Worm (Caenorhabditis elegans) whole organism, L3 larva: ENCODE data around the gene R04B5.6.

Experiments
- R02D3.7 ChIP-seq: fragments of 150-350 bp; optimal IDR thresholded peaks from 2 replicates; lab custom pipeline; 2014; ENCODE audit warnings: missing biosample characterization, missing genetic modification characterization
- ZK546.5 ChIP-seq: sonication (generic microtip); optimal IDR thresholded peaks from 2 replicates; lab custom pipeline; 2017; ENCODE audit warnings: missing biosample characterization, missing genetic modification characterization
- aly-2 ChIP-seq: fragments of 150-350 bp; optimal IDR thresholded peaks from 2 replicates; lab custom pipeline; 2014; ENCODE audit warnings: missing biosample characterization, missing genetic modification characterization
- ama-1 ChIP-seq: fragments of 150-350 bp; optimal IDR thresholded peaks from 2 replicates; lab custom pipeline; 2018
- ceh-16 ChIP-seq: sonication (generic microtip); optimal IDR thresholded peaks from 2 replicates; lab custom pipeline; 2017; ENCODE audit warnings: missing biosample characterization, missing genetic modification characterization
- ceh-28 ChIP-seq: fragments of 150-350 bp; optimal IDR thresholded peaks from 2 replicates; lab custom pipeline; 2014; ENCODE audit warnings: missing biosample characterization, missing genetic modification reagents, missing genetic modification characterization
- ceh-82 ChIP-seq: fragments of 150-350 bp; optimal IDR thresholded peaks from 2 replicates; lab custom pipeline; 2014; ENCODE audit warnings: missing biosample characterization, missing genetic modification characterization
- ceh-9 ChIP-seq: sonication (generic microtip); optimal IDR thresholded peaks from 2 replicates; lab custom pipeline; 2018; ENCODE audit warnings: missing biosample characterization, missing genetic modification characterization
- daf-12 ChIP-seq: fragments of 150-350 bp; optimal IDR thresholded peaks from 2 replicates; lab custom pipeline; 2014; ENCODE audit warnings: missing biosample characterization, missing genetic modification reagents, missing genetic modification characterization
- egl-27 ChIP-seq: sonication (generic microtip); optimal IDR thresholded peaks from 4 replicates; lab custom pipeline; 2017; ENCODE audit warnings: missing biosample characterization, missing genetic modification reagents, missing genetic modification characterization
- egl-5 ChIP-seq: fragments of 150-350 bp; optimal IDR thresholded peaks from 2 replicates; lab custom pipeline; 2017; ENCODE audit warnings: missing biosample characterization, missing genetic modification reagents, missing genetic modification characterization, inconsistent platforms
- elt-1 ChIP-seq: fragments of 150-350 bp; optimal IDR thresholded peaks from 2 replicates; lab custom pipeline; 2014; ENCODE audit warnings: missing biosample characterization, missing genetic modification characterization
- elt-2 ChIP-seq: sonication (generic microtip); optimal IDR thresholded peaks from 2 replicates; lab custom pipeline; 2016; ENCODE audit warnings: missing genetic modification reagents, mild to moderate bottlenecking, missing genetic modification characterization, missing compliant biosample characterization
- elt-3 ChIP-seq, 3 experiments: fragments of 150-350 bp in 1 of 3; sonication (generic microtip) in 2 of 3; optimal IDR thresholded peaks; 2 replicates in 2 of 3; 4 replicates in 1 of 3; lab custom pipeline; 2014 to 2017; ENCODE audit warnings: missing biosample characterization in 3 of 3, missing genetic modification characterization in 3 of 3
- eor-1 ChIP-seq, 2 experiments: fragments of 150-350 bp; optimal IDR thresholded peaks; 2 replicates each; lab custom pipeline; 2014 to 2018; ENCODE audit warnings: missing biosample characterization in 2 of 2, missing genetic modification characterization in 2 of 2
- fkh-10 ChIP-seq: sonication (generic microtip); optimal IDR thresholded peaks from 2 replicates; lab custom pipeline; 2017; ENCODE audit warnings: missing biosample characterization, missing genetic modification reagents, missing genetic modification characterization
- fkh-2 ChIP-seq: fragments of 150-350 bp; optimal IDR thresholded peaks from 2 replicates; lab custom pipeline; 2014; ENCODE audit warnings: missing biosample characterization, missing genetic modification reagents, missing genetic modification characterization
- fos-1 ChIP-seq: fragments of 150-350 bp; optimal IDR thresholded peaks from 2 replicates; lab custom pipeline; 2014; ENCODE audit warnings: missing biosample characterization, missing genetic modification characterization
- hmg-11 ChIP-seq: sonication (generic microtip); optimal IDR thresholded peaks from 2 replicates; lab custom pipeline; 2016; ENCODE audit warnings: missing genetic modification characterization, missing compliant biosample characterization
- jun-1 ChIP-seq: fragments of 150-350 bp; optimal IDR thresholded peaks from 2 replicates; lab custom pipeline; 2014; ENCODE audit warnings: missing biosample characterization, missing genetic modification reagents, missing genetic modification characterization
- lin-15B ChIP-seq: fragments of 150-350 bp; optimal IDR thresholded peaks from 2 replicates; lab custom pipeline; 2014; ENCODE audit warnings: missing biosample characterization, missing genetic modification characterization
- lin-39 ChIP-seq: fragments of 150-350 bp; optimal IDR thresholded peaks from 2 replicates; lab custom pipeline; 2018; ENCODE audit warnings: missing biosample characterization, missing genetic modification reagents, missing genetic modification characterization
- lsy-12 ChIP-seq: sonication (generic microtip); optimal IDR thresholded peaks from 2 replicates; lab custom pipeline; 2016; ENCODE audit warnings: mild to moderate bottlenecking, missing genetic modification characterization, missing compliant biosample characterization
- mdl-1 ChIP-seq: fragments of 150-350 bp; optimal IDR thresholded peaks from 2 replicates; lab custom pipeline; 2014; ENCODE audit warnings: missing biosample characterization, missing genetic modification characterization
- mml-1 ChIP-seq: fragments of 150-350 bp; sonication (generic microtip); optimal IDR thresholded peaks from 3 replicates; lab custom pipeline; 2014; ENCODE audit warnings: missing biosample characterization, missing genetic modification characterization
- nfya-1 ChIP-seq: sonication (generic microtip); optimal IDR thresholded peaks from 2 replicates; lab custom pipeline; 2017; ENCODE audit warnings: missing genetic modification characterization, mild to moderate bottlenecking, missing compliant biosample characterization, antibody characterized with exemption, moderate library complexity; ENCODE audit not compliant: insufficient read depth
- nhr-11 ChIP-seq: fragments of 150-350 bp; optimal IDR thresholded peaks from 2 replicates; lab custom pipeline; 2014; ENCODE audit warnings: missing biosample characterization, missing genetic modification characterization
- nhr-12 ChIP-seq: fragments of 150-350 bp; optimal IDR thresholded peaks from 2 replicates; lab custom pipeline; 2014; ENCODE audit warnings: missing biosample characterization, missing genetic modification characterization
- nhr-23 ChIP-seq: fragments of 150-350 bp; optimal IDR thresholded peaks from 2 replicates; lab custom pipeline; 2014; ENCODE audit warnings: missing biosample characterization, missing genetic modification reagents, missing genetic modification characterization
- nhr-237 ChIP-seq: fragments of 150-350 bp; optimal IDR thresholded peaks from 2 replicates; lab custom pipeline; 2014; ENCODE audit warnings: missing biosample characterization, missing genetic modification characterization
- nhr-25 ChIP-seq: sonication (generic microtip); optimal IDR thresholded peaks from 2 replicates; lab custom pipeline; 2017; ENCODE audit warnings: missing biosample characterization, missing genetic modification characterization
- nhr-28 ChIP-seq: fragments of 150-350 bp; optimal IDR thresholded peaks from 2 replicates; lab custom pipeline; 2014; ENCODE audit warnings: missing biosample characterization, missing genetic modification characterization
- nhr-43 ChIP-seq: sonication (generic microtip); optimal IDR thresholded peaks from 2 replicates; lab custom pipeline; 2016; ENCODE audit warnings: mild to moderate bottlenecking, missing genetic modification characterization, missing compliant biosample characterization; ENCODE audit not compliant: poor library complexity, severe bottlenecking
- nhr-67 ChIP-seq: fragments of 150-350 bp; optimal IDR thresholded peaks from 2 replicates; lab custom pipeline; 2014; ENCODE audit warnings: missing biosample characterization, missing genetic modification characterization
- nhr-76 ChIP-seq: fragments of 150-350 bp; sonication (generic microtip); optimal IDR thresholded peaks from 5 replicates; lab custom pipeline; 2014; ENCODE audit warnings: missing biosample characterization, missing genetic modification characterization
- nhr-77 ChIP-seq: fragments of 150-350 bp; optimal IDR thresholded peaks from 2 replicates; lab custom pipeline; 2014; ENCODE audit warnings: missing biosample characterization, missing genetic modification characterization
- pha-4 ChIP-seq: fragments of 150-350 bp; optimal IDR thresholded peaks from 2 replicates; lab custom pipeline; 2014; ENCODE audit warnings: missing biosample characterization, missing genetic modification reagents, missing genetic modification characterization
- pqm-1 ChIP-seq: fragments of 150-350 bp; optimal IDR thresholded peaks from 2 replicates; lab custom pipeline; 2017; ENCODE audit warnings: missing biosample characterization, missing genetic modification characterization, inconsistent platforms
- sea-2 ChIP-seq: fragments of 150-350 bp; sonication (generic microtip); optimal IDR thresholded peaks from 4 replicates; lab custom pipeline; 2014; ENCODE audit warnings: missing biosample characterization, missing genetic modification reagents, missing genetic modification characterization
- skn-1 ChIP-seq: fragments of 150-350 bp; optimal IDR thresholded peaks from 2 replicates; lab custom pipeline; 2014; ENCODE audit warnings: missing biosample characterization, missing genetic modification characterization
- snpc-4 ChIP-seq: fragments of 150-350 bp; optimal IDR thresholded peaks from 2 replicates; lab custom pipeline; 2014; ENCODE audit warnings: missing biosample characterization, missing genetic modification characterization
- tbx-2 ChIP-seq: sonication (generic microtip); optimal IDR thresholded peaks from 2 replicates; lab custom pipeline; 2016; ENCODE audit warnings: mild to moderate bottlenecking, missing genetic modification characterization, missing compliant biosample characterization
- unc-39 ChIP-seq: sonication (generic microtip); optimal IDR thresholded peaks from 4 replicates; lab custom pipeline; 2017; ENCODE audit warnings: missing biosample characterization, missing genetic modification characterization
- unc-62 ChIP-seq: fragments of 150-350 bp; sonication (generic microtip); optimal IDR thresholded peaks from 4 replicates; lab custom pipeline; 2014; ENCODE audit warnings: missing biosample characterization, missing genetic modification reagents, missing genetic modification characterization
- zag-1 ChIP-seq: fragments of 150-350 bp; optimal IDR thresholded peaks from 2 replicates; lab custom pipeline; 2014; ENCODE audit warnings: missing biosample characterization, missing genetic modification characterization
- ztf-11 ChIP-seq: fragments of 150-350 bp; optimal IDR thresholded peaks from 2 replicates; lab custom pipeline; 2014; ENCODE audit warnings: missing biosample characterization, missing genetic modification characterization
- ztf-4 ChIP-seq: fragments of 150-350 bp; optimal IDR thresholded peaks from 2 replicates; lab custom pipeline; 2014; ENCODE audit warnings: missing biosample characterization, missing genetic modification characterization

The R04B5.6 gene

DNA sequence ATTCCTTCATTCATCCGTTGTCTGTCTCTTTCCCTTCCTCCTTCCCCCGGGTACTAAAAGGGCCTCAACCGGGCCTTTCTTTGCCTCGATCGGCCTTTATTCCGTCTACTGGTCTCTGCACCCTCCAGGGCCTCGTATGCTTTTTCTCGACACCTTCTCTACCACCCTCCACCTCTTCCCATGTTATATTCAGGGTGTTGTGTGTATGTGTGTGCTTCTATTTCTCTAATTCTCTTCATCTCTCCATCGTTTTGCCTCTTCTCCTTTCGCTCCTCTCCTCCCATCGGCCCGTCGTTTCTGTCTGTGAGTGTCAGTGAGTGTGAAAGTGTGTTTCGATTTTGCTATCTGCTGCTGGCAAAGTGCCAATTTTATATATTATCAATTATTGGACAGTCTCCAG is 45.1 kb upstream of the R04B5.6 start (continued):
- TF ChIP-seq nhr-237 (tag; lab: Kevin White, UChicago) (no peak), ZK546.5 (tag; lab: Kevin White, UChicago) (no peak), elt-3 (tag; optimal IDR thresholded peaks at IDR 0.05; lab: Kevin White, UChicago) (no peak), egl-27 (tag; lab: Kevin White, UChicago) (no peak), aly-2 (tag; lab: Kevin White, UChicago) (no peak), egl-5 (no peak), lin-39 (tag; lab: Kevin White, UChicago) (peak; percentile 46), ztf-11 (tag; lab: Kevin White, UChicago) (no peak), nfya-1 (tag; lab: Kevin White, UChicago) (peak; percentile 87), R02D3.7 (tag; lab: Kevin White, UChicago) (no peak)

DNA sequence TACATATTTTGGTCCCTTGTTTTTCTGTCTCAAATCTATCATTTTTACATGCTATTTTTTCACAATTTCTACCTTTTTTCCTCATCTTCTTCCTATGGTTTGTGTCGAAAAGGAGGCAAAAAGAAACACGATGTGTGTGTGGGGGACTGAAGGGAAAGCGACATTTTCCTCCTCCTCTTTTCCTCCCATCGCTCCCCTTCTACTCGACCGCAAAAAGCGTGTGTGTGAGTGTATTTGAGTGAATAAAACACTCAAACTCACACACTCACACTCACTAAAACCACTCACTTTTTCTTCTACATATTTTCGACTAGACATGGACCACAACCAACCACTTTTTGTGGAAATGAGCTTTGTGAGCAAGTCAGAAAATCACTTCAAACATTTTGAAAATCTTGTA is 43.5 kb upstream of the R04B5.6 start:
- TF ChIP-seq ztf-4 (tag; lab: Kevin White, UChicago) (no peak), daf-12 (tag; lab: Kevin White, UChicago) (no peak), unc-39 (no peak), hmg-11 (peak; percentile 45), sea-2 (GFP tag; lab: Kevin White, UChicago) (no peak), fos-1 (tag; lab: Kevin White, UChicago) (no peak), nfya-1 (tag; lab: Kevin White, UChicago) (peak; percentile 53), snpc-4 (peak; percentile 30), nhr-77 (tag; lab: Kevin White, UChicago) (no peak), nhr-11 (tag; lab: Kevin White, UChicago) (no peak), nhr-23 (tag; lab: Kevin White, UChicago) (no peak), ZK546.5 (tag; lab: Kevin White, UChicago) (no peak), ceh-82 (tag; lab: Kevin White, UChicago) (no peak), elt-2 (tag; lab: Kevin White, UChicago) (peak; percentile 24)
- TF ChIP-seq, all 47 proteins: peak for 4

DNA sequence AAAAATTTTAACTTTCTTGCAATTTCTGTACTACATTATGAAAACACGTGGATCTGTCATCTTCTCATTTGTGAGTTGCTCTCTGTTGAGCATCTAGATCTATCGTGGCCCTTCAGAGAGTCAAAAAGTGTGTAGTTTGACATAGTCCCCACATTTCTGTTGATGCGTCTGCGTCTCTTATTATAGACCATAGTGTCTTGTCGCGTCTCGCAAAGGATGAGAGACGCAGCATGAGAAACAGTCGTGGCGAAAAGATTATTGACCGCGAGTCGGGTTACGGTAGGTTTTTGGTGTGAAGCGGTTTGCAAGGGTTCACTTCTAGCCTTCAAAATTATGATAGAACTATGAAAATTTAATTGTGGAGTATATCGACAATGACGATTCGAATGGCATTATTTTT is 42.7 kb upstream of the R04B5.6 start:
- TF ChIP-seq aly-2 (tag; lab: Kevin White, UChicago) (no peak), fkh-10 (GFP tag; lab: Kevin White, UChicago) (no peak), zag-1 (tag; lab: Kevin White, UChicago) (no peak), lsy-12 (tag; lab: Kevin White, UChicago) (peak; percentile 1), eor-1 (tag; optimal IDR thresholded peaks at IDR 0.05; lab: Kevin White, UChicago) (no peak), unc-62 (peak; percentile 21), nhr-12 (no peak), egl-5 (peak; percentile 66), nhr-28 (tag; lab: Kevin White, UChicago) (no peak), skn-1 (tag; lab: Kevin White, UChicago) (no peak), snpc-4 (peak; percentile 34), nhr-25 (peak; percentile 65), jun-1 (tag; lab: Kevin White, UChicago) (no peak), elt-1 (no peak), lin-39 (tag; lab: Kevin White, UChicago) (peak; percentile 72), ztf-4 (tag; lab: Kevin White, UChicago) (no peak), ceh-28 (peak; percentile 68), elt-3 (tag; optimal IDR thresholded peaks at IDR 0.05; lab: Kevin White, UChicago) (no peak), nfya-1 (tag; lab: Kevin White, UChicago) (peak; percentile 94), fkh-2 (no peak), hmg-11 (peak; percentile 22), egl-27 (tag; lab: Kevin White, UChicago) (no peak), nhr-76 (tag; lab: Kevin White, UChicago) (no peak), elt-2 (tag; lab: Kevin White, UChicago) (peak; percentile 34), ama-1 (lab: Kevin White, UChicago) (no peak), tbx-2 (peak; percentile 38), ztf-11 (tag; lab: Kevin White, UChicago) (no peak), mdl-1 (tag; lab: Kevin White, UChicago) (no peak), pqm-1 (peak; percentile 55), ceh-82 (tag; lab: Kevin White, UChicago) (no peak), pha-4 (tag; lab: Kevin White, UChicago) (peak; percentile 84), ceh-9 (no peak), ZK546.5 (tag; lab: Kevin White, UChicago) (no peak), nhr-11 (tag; lab: Kevin White, UChicago) (no peak), daf-12 (tag; lab: Kevin White, UChicago) (no peak), nhr-23 (tag; lab: Kevin White, UChicago) (peak; percentile 17), fos-1 (tag; lab: Kevin White, UChicago) (no peak), nhr-237 (tag; lab: Kevin White, UChicago) (no peak), R02D3.7 (tag; lab: Kevin White, UChicago) (peak; percentile 43), lin-15B (peak; percentile 45), nhr-43 (tag; lab: Kevin White, UChicago) (no peak), nhr-67 (tag; lab: Kevin White, UChicago) (no peak), mml-1 (tag; lab: Kevin White, UChicago) (no peak), sea-2 (GFP tag; lab: Kevin White, UChicago) (no peak), ceh-16 (tag; lab: Kevin White, UChicago) (no peak)
